Worm (Caenorhabditis elegans): Measurements from ENCODE around the gene glb-13.
A peak's percentile ranks its signal among the peaks of the same experiment; 100 is the strongest.

Gene glb-13

DNA sequence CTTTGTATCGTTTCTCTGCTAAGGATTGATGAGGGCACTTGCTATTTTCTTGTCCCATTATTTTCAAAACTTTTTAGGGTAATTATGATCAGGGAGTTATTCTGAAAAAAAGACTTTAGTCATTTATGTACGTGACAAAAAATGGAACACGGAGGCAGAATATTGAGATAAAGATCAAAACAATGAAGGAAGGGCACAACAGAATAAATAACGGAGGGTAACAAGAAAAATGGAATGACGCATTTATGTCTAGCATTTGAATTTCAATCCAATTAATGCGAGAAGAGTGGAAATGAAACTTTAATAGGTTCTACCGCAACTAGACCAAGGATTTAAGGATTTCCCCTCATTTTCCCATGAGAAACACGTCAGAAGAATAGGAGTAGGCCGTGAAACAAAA, at the start of gene glb-13:
TSS of gene glb-13 (minus strand) at position 101 of the 400 bp plus-strand sequence.
- TF ChIP-seq rpc-1 (optimal IDR thresholded peaks at IDR 0.05) (no peak), rpc-1 (tag; optimal IDR thresholded peaks at IDR 0.05) (no peak), lin-40 (tag; optimal IDR thresholded peaks at IDR 0.05) (no peak), D2030.7 (GFP tag; IDR thresholded peaks at IDR 0.05) (no peak), dpl-1 (GFP tag; optimal IDR thresholded peaks at IDR 0.05) (no peak), pha-4 (tag; optimal IDR thresholded peaks at IDR 0.05) (no peak), ceh-79 (tag; optimal IDR thresholded peaks at IDR 0.05) (no peak), Y56A3A.18 (GFP tag; IDR thresholded peaks at IDR 0.05) (no peak), zim-3 (tag; optimal IDR thresholded peaks at IDR 0.05) (no peak), lin-54 (GFP tag; optimal IDR thresholded peaks at IDR 0.05) (no peak), unc-62 (GFP tag; optimal IDR thresholded peaks at IDR 0.05) (no peak), akir-1 (GFP tag; optimal IDR thresholded peaks at IDR 0.05) (no peak), B0261.1 (tag; optimal IDR thresholded peaks at IDR 0.05) (no peak), hlh-26 (GFP tag; conservative IDR thresholded peaks at IDR 0.05) (no peak), chd-7 (tag; optimal IDR thresholded peaks at IDR 0.05) (no peak), lin-35 (GFP tag; optimal IDR thresholded peaks at IDR 0.05) (no peak), madf-10 (tag; optimal IDR thresholded peaks at IDR 0.05) (no peak), xnd-1 (tag; optimal IDR thresholded peaks at IDR 0.05) (no peak), lsy-27 (tag; optimal IDR thresholded peaks at IDR 0.05; ENCODE audit: borderline replicate concordance, insufficient read depth) (no peak), B0019.2 (GFP tag; conservative IDR thresholded peaks at IDR 0.05) (no peak)

DNA sequence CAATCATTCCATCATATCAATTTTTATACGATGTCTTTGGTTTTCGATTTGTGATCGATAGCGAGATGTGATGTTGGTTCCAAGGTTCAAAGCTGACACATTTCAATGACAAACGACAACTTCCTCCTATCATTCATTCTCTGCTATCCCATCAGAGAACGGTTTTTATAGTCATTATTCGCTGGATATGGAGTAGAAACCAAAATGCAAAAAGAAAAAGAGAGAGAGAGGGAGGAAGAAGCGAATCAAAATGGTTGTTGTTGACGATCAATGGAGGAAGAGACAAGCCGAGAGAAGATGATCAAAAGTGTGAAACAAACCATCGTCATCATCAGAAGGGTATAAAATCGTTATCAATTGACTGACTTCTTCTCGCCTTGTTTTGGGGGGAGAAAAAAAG, 47.2 kb upstream of the glb-13 start, which contains the start of gene T24D3.2:
TSS of gene T24D3.2 (plus strand) at position 304 of the 400 bp plus-strand sequence.
- TF ChIP-seq rcor-1 (GFP tag; IDR thresholded peaks at IDR 0.05) (no peak), lin-26 (GFP tag; IDR thresholded peaks at IDR 0.05) (no peak), egl-44 (GFP tag; IDR thresholded peaks at IDR 0.05) (no peak), Y53F4B.3 (GFP tag; IDR thresholded peaks at IDR 0.05) (no peak), tlf-1 (GFP tag; optimal IDR thresholded peaks at IDR 0.05) (no peak), F49E8.2 (tag; optimal IDR thresholded peaks at IDR 0.05; ENCODE audit: insufficient read depth) (no peak), die-1 (tag; optimal IDR thresholded peaks at IDR 0.05) (peak; percentile 42), sdz-38 (tag; optimal IDR thresholded peaks at IDR 0.05) (no peak), hrde-1 (tag; optimal IDR thresholded peaks at IDR 0.05; ENCODE audit: borderline replicate concordance) (no peak), hlh-12 (tag; optimal IDR thresholded peaks at IDR 0.05) (no peak), T26A5.8 (tag; optimal IDR thresholded peaks at IDR 0.05) (no peak), ztf-26 (tag; optimal IDR thresholded peaks at IDR 0.05) (peak; percentile 63), gei-17 (GFP tag; optimal IDR thresholded peaks at IDR 0.05) (no peak), snpc-1.1 (tag; optimal IDR thresholded peaks at IDR 0.05; ENCODE audit: insufficient read depth) (no peak), F55B11.4 (tag; optimal IDR thresholded peaks at IDR 0.05; ENCODE audit: borderline replicate concordance, insufficient read depth) (no peak), aptf-3 (GFP tag; IDR thresholded peaks at IDR 0.05) (no peak), egrh-3 (GFP tag; IDR thresholded peaks at IDR 0.05) (no peak), fkh-3 (tag; optimal IDR thresholded peaks at IDR 0.05) (no peak), ceh-91 (GFP tag; IDR thresholded peaks at IDR 0.05) (no peak), madf-8 (GFP tag; conservative IDR thresholded peaks at IDR 0.05) (no peak), ceh-58 (GFP tag; IDR thresholded peaks at IDR 0.05) (no peak), C17E4.6 (GFP tag; IDR thresholded peaks at IDR 0.05) (no peak), K11D2.4 (GFP tag; IDR thresholded peaks at IDR 0.05) (0 out of 2 replicates have a peak, but pooled peaks have one; percentile 40), lin-40 (tag; optimal IDR thresholded peaks at IDR 0.05) (peak; percentile 79), cebp-1 (GFP tag; IDR thresholded peaks at IDR 0.05) (no peak), cebp-1 (tag; optimal IDR thresholded peaks at IDR 0.05) (no peak), ceh-27 (GFP tag; optimal IDR thresholded peaks at IDR 0.05) (no peak), snpc-4 (GFP tag; optimal IDR thresholded peaks at IDR 0.05) (no peak), snpc-4 (tag; optimal IDR thresholded peaks at IDR 0.05) (no peak), aptf-2 (GFP tag; conservative IDR thresholded peaks at IDR 0.05) (no peak), K12H6.12 (tag; optimal IDR thresholded peaks at IDR 0.05) (no peak)
